Worm (Caenorhabditis elegans): ENCODE measurements around the gene dhhc-9.

DNA sequence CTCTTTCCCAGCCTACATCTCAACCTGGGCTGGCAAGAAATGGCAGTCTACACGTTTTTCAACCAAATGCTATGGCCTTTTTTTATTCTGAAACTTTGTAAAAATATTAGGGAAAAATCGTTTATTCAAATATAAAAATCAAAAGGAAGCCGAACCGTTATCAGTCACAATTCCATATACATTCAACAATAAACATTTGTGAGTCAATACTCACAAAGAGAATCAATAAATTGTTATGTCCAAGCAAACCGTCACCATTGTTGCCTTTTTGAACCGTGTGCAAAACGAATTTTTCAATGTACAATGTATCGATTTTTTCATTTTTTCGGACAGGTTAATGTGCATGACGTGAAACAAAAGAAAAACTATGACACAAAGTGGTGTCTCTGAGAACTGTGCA, 32.8 kb downstream of the dhhc-9 start:
- no peak for TF ChIP-seq zip-11 (GFP tag; IDR thresholded peaks at IDR 0.05)
- TF ChIP-seq ceh-32 (tag; optimal IDR thresholded peaks at IDR 0.05; ENCODE audit: poor library complexity) = no peak
- no peak for TF ChIP-seq nhr-10 (tag; optimal IDR thresholded peaks at IDR 0.05)
